Fruit fly (Drosophila melanogaster): ENCODE results near the gene UBL3.

UBL3 gene

dm6 chrX:15886411-15887246 is 33.7 kb upstream of the UBL3 start:
- TF ChIP-seq EcR (GFP tag; optimal IDR thresholded peaks at IDR 0.05) (peak; percentile 65), Snoo (tag; optimal IDR thresholded peaks at IDR 0.05) (peak; percentile 54), CG32121 (GFP tag; IDR thresholded peaks at IDR 0.05) (peak; percentile 91), CG15710 (tag; optimal IDR thresholded peaks at IDR 0.05) (peak; percentile 91), CG8301 (tag; optimal IDR thresholded peaks at IDR 0.05) (peak; percentile 81), Pif1A (GFP tag; optimal IDR thresholded peaks at IDR 0.05) (peak; percentile 94), rn (GFP tag; IDR thresholded peaks at IDR 0.05) (peak; percentile 57), D1 (tag; optimal IDR thresholded peaks at IDR 0.05) (no peak), Pif1B (GFP tag; optimal IDR thresholded peaks at IDR 0.05) (peak; percentile 91), CG14655 (GFP tag; optimal IDR thresholded peaks at IDR 0.05) (peak; percentile 34), fd96Ca (GFP tag; IDR thresholded peaks at IDR 0.05) (peak; percentile 91), CG9948 (tag; optimal IDR thresholded peaks at IDR 0.05) (peak; percentile 79), CG4496 (GFP tag; IDR thresholded peaks at IDR 0.05) (peak; percentile 94), CG13204 (GFP tag; optimal IDR thresholded peaks at IDR 0.05) (peak; percentile 91), Ets98B (GFP tag; IDR thresholded peaks at IDR 0.05) (peak; percentile 94), CG12605 (GFP tag; IDR thresholded peaks at IDR 0.05) (peak; percentile 97), CG17806 (tag; optimal IDR thresholded peaks at IDR 0.05) (peak; percentile 84), CG8159 (tag; optimal IDR thresholded peaks at IDR 0.05) (peak; percentile 86), CG10348 (GFP tag; IDR thresholded peaks at IDR 0.05) (no peak), CG34367 (tag; optimal IDR thresholded peaks at IDR 0.05) (peak; percentile 94), gl (tag; optimal IDR thresholded peaks at IDR 0.05) (peak; percentile 97)

DNA sequence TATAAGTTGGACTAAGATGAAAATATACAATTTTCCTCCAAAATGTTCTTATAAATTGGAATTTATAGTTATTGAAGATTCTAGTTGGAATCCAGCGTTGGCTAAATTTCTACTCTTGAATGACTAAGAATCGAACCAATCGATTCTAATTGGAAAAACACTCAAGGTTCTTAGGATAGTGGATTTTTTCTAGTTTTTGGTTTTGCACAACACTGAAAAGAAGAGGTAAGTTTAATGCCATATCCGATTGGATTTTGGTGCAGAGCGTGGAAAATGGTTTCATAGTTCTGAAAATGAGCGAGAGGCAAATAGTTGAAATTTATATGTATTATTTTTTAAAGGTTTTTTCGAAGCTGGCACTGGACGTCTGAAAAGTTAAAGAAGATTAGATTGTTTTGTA is 22.6 kb upstream of the UBL3 start:
- TF ChIP-seq CG15710 (tag; optimal IDR thresholded peaks at IDR 0.05), result no peak
- no peak for TF ChIP-seq Ets98B (GFP tag; IDR thresholded peaks at IDR 0.05)

DNA sequence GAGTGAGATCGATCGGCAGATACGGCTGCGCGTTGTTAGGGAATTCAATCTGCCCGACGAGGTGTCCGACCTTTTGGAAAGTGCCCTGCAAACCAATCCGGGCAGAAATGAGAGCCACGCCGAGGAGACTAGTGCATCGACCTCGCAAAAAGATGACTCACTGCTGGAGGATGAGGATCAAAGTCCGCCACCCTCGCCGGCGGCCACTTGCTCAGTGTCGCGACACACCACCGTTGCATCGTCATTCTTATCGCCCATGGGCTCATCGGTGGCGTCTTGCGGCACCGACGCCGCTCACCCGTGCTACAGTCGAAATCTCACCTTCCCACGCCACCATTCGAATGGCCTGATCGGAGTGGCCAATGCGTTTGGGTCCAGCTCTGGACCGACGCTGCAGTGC is 21.5 kb upstream of the UBL3 start:
- TF ChIP-seq CG12605 (GFP tag; IDR thresholded peaks at IDR 0.05) (no peak), CG8159 (tag; optimal IDR thresholded peaks at IDR 0.05) (no peak), CG15710 (tag; optimal IDR thresholded peaks at IDR 0.05) (no peak), rn (GFP tag; IDR thresholded peaks at IDR 0.05) (no peak), gl (tag; optimal IDR thresholded peaks at IDR 0.05) (no peak), EcR (GFP tag; optimal IDR thresholded peaks at IDR 0.05) (peak; percentile 50)

dm6 chrX:15870777-15871757 is 18.1 kb upstream of the UBL3 start:
- no peak for TF ChIP-seq CG17806 (tag; optimal IDR thresholded peaks at IDR 0.05)
- no peak for TF ChIP-seq gl (tag; optimal IDR thresholded peaks at IDR 0.05)
- no peak for TF ChIP-seq Snoo (tag; optimal IDR thresholded peaks at IDR 0.05)
- no peak for TF ChIP-seq Pif1A (GFP tag; optimal IDR thresholded peaks at IDR 0.05)
- no peak for TF ChIP-seq CG32121 (GFP tag; IDR thresholded peaks at IDR 0.05)
- TF ChIP-seq CG10348 (GFP tag; IDR thresholded peaks at IDR 0.05), result no peak
- no peak; the same call in 1 of the 2 replicates for TF ChIP-seq Ets98B (GFP tag; IDR thresholded peaks at IDR 0.05)
- no peak for TF ChIP-seq CG8159 (tag; optimal IDR thresholded peaks at IDR 0.05)
- TF ChIP-seq CG8301 (tag; optimal IDR thresholded peaks at IDR 0.05), result no peak
- no peak for TF ChIP-seq CG4496 (GFP tag; IDR thresholded peaks at IDR 0.05)
- TF ChIP-seq CG34367 (tag; optimal IDR thresholded peaks at IDR 0.05), result no peak
- no peak for TF ChIP-seq Pif1B (GFP tag; optimal IDR thresholded peaks at IDR 0.05)
- TF ChIP-seq D1 (tag; optimal IDR thresholded peaks at IDR 0.05), result no peak
- no peak for TF ChIP-seq rn (GFP tag; IDR thresholded peaks at IDR 0.05)
- TF ChIP-seq CG13204 (GFP tag; optimal IDR thresholded peaks at IDR 0.05), result no peak
- TF ChIP-seq CG9948 (tag; optimal IDR thresholded peaks at IDR 0.05), result no peak
- no peak for TF ChIP-seq CG12605 (GFP tag; IDR thresholded peaks at IDR 0.05)

DNA sequence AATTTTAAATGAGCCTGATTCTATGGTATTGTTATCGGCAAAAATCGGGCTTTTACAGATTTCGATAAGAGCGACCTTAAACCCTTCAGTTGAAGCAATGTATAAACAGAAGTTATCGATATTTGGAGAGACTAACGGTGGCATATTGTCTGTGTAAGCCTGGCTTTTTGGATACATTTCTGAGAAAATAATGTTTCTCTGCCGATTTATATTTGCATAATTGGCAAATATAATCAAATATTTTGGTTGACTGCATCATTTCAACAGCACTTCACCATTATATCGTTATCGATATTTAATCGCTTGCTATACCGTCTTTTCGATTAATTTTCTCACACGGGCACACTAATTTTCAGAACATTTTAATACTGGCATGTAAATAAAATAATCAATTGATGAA is 16.9 kb upstream of the UBL3 start, which contains the start of gene CG16952:
CG16952 (plus strand) TSS at position 341 of the 400 bp plus-strand sequence.
- TF ChIP-seq CG8159 (tag; optimal IDR thresholded peaks at IDR 0.05), result no peak
- TF ChIP-seq CG9948 (tag; optimal IDR thresholded peaks at IDR 0.05), result no peak
- no peak for TF ChIP-seq CG10348 (GFP tag; IDR thresholded peaks at IDR 0.05)
- TF ChIP-seq Ets98B (GFP tag; IDR thresholded peaks at IDR 0.05), result no peak
- no peak for TF ChIP-seq CG4496 (GFP tag; IDR thresholded peaks at IDR 0.05)
- TF ChIP-seq CG8301 (tag; optimal IDR thresholded peaks at IDR 0.05), result no peak
- no peak for TF ChIP-seq D1 (tag; optimal IDR thresholded peaks at IDR 0.05)
- no peak for TF ChIP-seq Pif1B (GFP tag; optimal IDR thresholded peaks at IDR 0.05)

- TF ChIP-seq CG14655 (GFP tag; optimal IDR thresholded peaks at IDR 0.05), result no peak
Observed at dm6 chrX:15868781-15869180, 15.8 kb upstream of the UBL3 start.
